Fruit fly (Drosophila melanogaster) whole organism, adult: ENCODE results near the gene CG14424.

Experiments
- CG11617 ChIP-seq: fragments of 200-800 bp; sonication (Bioruptor generic); optimal IDR thresholded peaks from 2 replicates; lab custom pipeline; 2017; ENCODE audit warnings: mild to moderate bottlenecking, missing biosample characterization, missing genetic modification reagents, missing genetic modification characterization
- CG12768 ChIP-seq: fragments of 200-800 bp; sonication (Bioruptor generic); optimal IDR thresholded peaks from 2 replicates; lab custom pipeline; 2017; ENCODE audit warnings: missing biosample characterization, missing genetic modification characterization, mild to moderate bottlenecking, moderate library complexity, missing genetic modification reagents
- CG14711 ChIP-seq: fragments of 200-800 bp; sonication (Bioruptor generic); optimal IDR thresholded peaks from 2 replicates; lab custom pipeline; 2018; ENCODE audit warnings: missing biosample characterization, mild to moderate bottlenecking, missing genetic modification characterization, moderate library complexity
- CG33017 ChIP-seq: fragments of 200-800 bp; sonication (Bioruptor generic); optimal IDR thresholded peaks from 2 replicates; lab custom pipeline; 2018; ENCODE audit warnings: missing biosample characterization, mild to moderate bottlenecking, missing genetic modification characterization, moderate library complexity
- CG5204 ChIP-seq: fragments of 200-800 bp; sonication (Bioruptor generic); optimal IDR thresholded peaks from 2 replicates; lab custom pipeline; 2016; ENCODE audit warnings: missing biosample characterization, missing genetic modification characterization
- Clk ChIP-seq: fragments of 200-800 bp; sonication (Bioruptor generic); optimal IDR thresholded peaks from 2 replicates; lab custom pipeline; 2017; ENCODE audit warnings: missing biosample characterization, missing genetic modification characterization
- Crg-1 ChIP-seq: fragments of 200-800 bp; sonication (Bioruptor generic); optimal IDR thresholded peaks from 2 replicates; lab custom pipeline; 2016; ENCODE audit warnings: missing biosample characterization, missing genetic modification characterization
- Mnt ChIP-seq: fragments of 200-800 bp; sonication (Bioruptor generic); optimal IDR thresholded peaks from 2 replicates; lab custom pipeline; 2016; ENCODE audit warnings: missing biosample characterization, mild to moderate bottlenecking, missing genetic modification characterization
- cic ChIP-seq: fragments of 200-800 bp; sonication (Bioruptor generic); optimal IDR thresholded peaks from 2 replicates; lab custom pipeline; 2017; ENCODE audit warnings: missing biosample characterization, mild to moderate bottlenecking, missing genetic modification characterization, moderate library complexity
- cnc ChIP-seq, 2 experiments: fragments of >200 bp; optimal IDR thresholded peaks; 2 replicates each; lab custom pipeline; 2017
- tj ChIP-seq: fragments of 200-800 bp; sonication (Bioruptor generic); optimal IDR thresholded peaks from 3 replicates; lab custom pipeline; 2017; ENCODE audit warnings: missing biosample characterization, mild to moderate bottlenecking, missing genetic modification characterization, moderate library complexity
- toe ChIP-seq: fragments of 200-800 bp; sonication (Bioruptor generic); optimal IDR thresholded peaks from 2 replicates; lab custom pipeline; 2016; ENCODE audit warnings: missing biosample characterization, missing genetic modification characterization

- no peak for TF ChIP-seq CG5204 (GFP tag; lab: Kevin White, UChicago)
- no peak for TF ChIP-seq cic (GFP tag; lab: Kevin White, UChicago)
- no peak for TF ChIP-seq Clk (GFP tag; lab: Kevin White, UChicago)
- no peak for TF ChIP-seq CG11617 (GFP tag; lab: Kevin White, UChicago)
- TF ChIP-seq Crg-1 (GFP tag; lab: Kevin White, UChicago): no peak
- TF ChIP-seq tj (GFP tag; lab: Kevin White, UChicago): no peak
- TF ChIP-seq CG33017 (tag; lab: Kevin White, UChicago): no peak
- no peak for TF ChIP-seq CG14711
- TF ChIP-seq toe: no peak
- TF ChIP-seq Mnt (GFP tag; lab: Kevin White, UChicago): no peak
- TF ChIP-seq CG12768 (GFP tag; lab: Kevin White, UChicago): no peak
- no peak for TF ChIP-seq cnc (optimal IDR thresholded peaks at IDR 0.05; lab: Kevin White, UChicago)
Measured at dm6 chrX:2888211-2888610, 38.8 kb downstream of the CG14424 start.
